Worm (Caenorhabditis elegans) whole organism, early embryonic: ENCODE results near the gene Y116A8C.30.

ENCODE experiments used
- F13C5.2 ChIP-seq: sonication (generic microtip); optimal IDR thresholded peaks from 2 replicates; lab custom pipeline; 2017; ENCODE audit warnings: mild to moderate bottlenecking, missing genetic modification characterization, inconsistent platforms, missing compliant biosample characterization
- aly-1 ChIP-seq: sonication (generic microtip); optimal IDR thresholded peaks from 2 replicates; lab custom pipeline; 2016; ENCODE audit warnings: missing genetic modification characterization, missing compliant biosample characterization
- ama-1 ChIP-seq: fragments of 150-350 bp; optimal IDR thresholded peaks from 2 replicates; lab custom pipeline; 2014
- ceh-13 ChIP-seq: fragments of 200-800 bp; sonication (Bioruptor generic); optimal IDR thresholded peaks from 2 replicates; lab custom pipeline; 2018; ENCODE audit warnings: mild to moderate bottlenecking, missing genetic modification characterization, missing compliant biosample characterization
- ceh-36 ChIP-seq: sonication (generic microtip); optimal IDR thresholded peaks from 2 replicates; lab custom pipeline; 2016; ENCODE audit warnings: missing genetic modification characterization, inconsistent platforms, missing compliant biosample characterization
- ets-7 ChIP-seq: sonication (generic microtip); optimal IDR thresholded peaks from 2 replicates; lab custom pipeline; 2016; ENCODE audit warnings: missing genotype, missing genetic modification characterization, missing compliant biosample characterization
- flt-1 ChIP-seq: fragments of 200-800 bp; sonication (Bioruptor generic); IDR thresholded peaks from 2 replicates; pipeline ENCODE4 v1.3.6; 2022; ENCODE audit warnings: missing genetic modification characterization, missing compliant biosample characterization
- hmbx-1 ChIP-seq: sonication (generic microtip); optimal IDR thresholded peaks from 2 replicates; lab custom pipeline; 2016; ENCODE audit warnings: mild to moderate bottlenecking, missing genetic modification characterization, missing compliant biosample characterization
- hmg-4 ChIP-seq: fragments of 200-800 bp; sonication (Bioruptor generic); optimal IDR thresholded peaks from 2 replicates; lab custom pipeline; 2018; ENCODE audit warnings: mild to moderate bottlenecking, missing genetic modification characterization, missing compliant biosample characterization
- hnd-1 ChIP-seq: sonication (generic microtip); optimal IDR thresholded peaks from 2 replicates; lab custom pipeline; 2016; ENCODE audit warnings: missing genetic modification characterization, missing compliant biosample characterization
- pes-1 ChIP-seq: fragments of 200-800 bp; sonication (Bioruptor generic); IDR thresholded peaks from 2 replicates; pipeline ENCODE4 v1.3.6; 2022; ENCODE audit warnings: missing genetic modification reagents, missing genetic modification characterization, missing compliant biosample characterization
- scrt-1 ChIP-seq: fragments of 200-800 bp; sonication (Bioruptor generic); IDR thresholded peaks from 2 replicates; pipeline ENCODE4 v1.3.6; 2022; ENCODE audit warnings: missing genetic modification characterization, missing compliant biosample characterization
- tbx-11 ChIP-seq: fragments of 200-800 bp; sonication (Bioruptor generic); IDR thresholded peaks from 2 replicates; pipeline ENCODE4 v1.3.6; 2022; ENCODE audit warnings: missing genetic modification characterization, missing compliant biosample characterization
- tbx-37 ChIP-seq: fragments of 200-800 bp; sonication (Bioruptor generic); conservative IDR thresholded peaks from 2 replicates; pipeline ENCODE4 v1.3.6; 2022; ENCODE audit warnings: missing genetic modification reagents, missing genetic modification characterization, missing compliant biosample characterization
- tra-4 ChIP-seq: sonication (generic microtip); optimal IDR thresholded peaks from 2 replicates; lab custom pipeline; 2017; ENCODE audit warnings: missing genetic modification characterization, missing compliant biosample characterization

The Y116A8C.30 gene

ce11 chrIV:17058036-17058435, 45.5 kb downstream of the Y116A8C.30 start, which contains the start of gene Y116A8C.44:
TSS of gene Y116A8C.44 (minus strand) at chrIV:17058136.
- TF ChIP-seq ets-7 (tag; lab: Kevin White, UChicago) = no peak
- no peak for TF ChIP-seq aly-1
- TF ChIP-seq hnd-1 (tag; lab: Kevin White, UChicago) = no peak
- TF ChIP-seq flt-1 (GFP tag; lab: Robert Waterston, UW) = no peak
- no peak for TF ChIP-seq tbx-11 (GFP tag; lab: Robert Waterston, UW)
- no peak for TF ChIP-seq scrt-1 (GFP tag; lab: Robert Waterston, UW)
- no peak for TF ChIP-seq ceh-36 (tag; lab: Kevin White, UChicago)
- TF ChIP-seq pes-1 (GFP tag; lab: Robert Waterston, UW) = no peak

- no peak for TF ChIP-seq ama-1 (lab: Kevin White, UChicago)
- no peak for TF ChIP-seq hmbx-1 (tag; lab: Kevin White, UChicago)
- TF ChIP-seq hnd-1 (tag; lab: Kevin White, UChicago) = no peak
- no peak for TF ChIP-seq F13C5.2 (tag; lab: Kevin White, UChicago)
- TF ChIP-seq ets-7 (tag; lab: Kevin White, UChicago) = no peak
- TF ChIP-seq aly-1 = no peak
- no peak for TF ChIP-seq ceh-36 (tag; lab: Kevin White, UChicago)
- TF ChIP-seq scrt-1 (GFP tag; lab: Robert Waterston, UW) = no peak
- TF ChIP-seq hmg-4 (GFP tag; lab: Kevin White, UChicago) = no peak
- TF ChIP-seq tbx-37 (GFP tag; lab: Robert Waterston, UW) = no peak
- no peak for TF ChIP-seq ceh-13
- no peak for TF ChIP-seq tra-4
- TF ChIP-seq pes-1 (GFP tag; lab: Robert Waterston, UW) = no peak
Measured at ce11 chrIV:17053261-17053660, 50.3 kb downstream of the Y116A8C.30 start, which contains the start of gene Y116A8C.23. TSS of gene Y116A8C.23 (plus strand) at chrIV:17053561.
